Fruit fly (Drosophila melanogaster) whole organism, embryonic: ENCODE results near the gene CG7985.

Experiments
- Abd-B ChIP-seq: fragments of 200-800 bp; sonication (Bioruptor generic); optimal IDR thresholded peaks from 2 replicates; lab custom pipeline; 2018; ENCODE audit warnings: missing biosample characterization, mild to moderate bottlenecking, missing genetic modification characterization, moderate library complexity
- C15 ChIP-seq: fragments of 200-800 bp; sonication (Bioruptor generic); IDR thresholded peaks from 3 replicates; pipeline ENCODE4 v1.3.6; 2022; ENCODE audit warnings: missing biosample characterization, missing genetic modification characterization
- CG10543 ChIP-seq: fragments of 200-800 bp; sonication (Bioruptor generic); optimal IDR thresholded peaks from 3 replicates; lab custom pipeline; 2017; ENCODE audit warnings: missing biosample characterization, mild to moderate bottlenecking, missing genetic modification characterization, moderate library complexity
- CG11696 ChIP-seq: fragments of 200-800 bp; sonication (Bioruptor generic); IDR thresholded peaks from 2 replicates; pipeline ENCODE4 v1.3.6; 2022; ENCODE audit warnings: missing biosample characterization, missing genetic modification characterization
- CG15514 ChIP-seq: fragments of 200-800 bp; sonication (Bioruptor generic); optimal IDR thresholded peaks from 3 replicates; lab custom pipeline; 2017; ENCODE audit warnings: missing biosample characterization, missing genetic modification characterization, mild to moderate bottlenecking, moderate library complexity, missing genetic modification reagents
- CG1602 ChIP-seq: fragments of 200-800 bp; sonication (Bioruptor generic); optimal IDR thresholded peaks from 3 replicates; lab custom pipeline; 2016; ENCODE audit warnings: missing biosample characterization, missing genetic modification characterization
- CG16815 ChIP-seq: fragments of 200-800 bp; sonication (Bioruptor generic); optimal IDR thresholded peaks from 3 replicates; lab custom pipeline; 2017; ENCODE audit warnings: missing biosample characterization, mild to moderate bottlenecking, missing genetic modification characterization
- CG17568 ChIP-seq: fragments of 200-800 bp; sonication (Bioruptor generic); optimal IDR thresholded peaks from 2 replicates; lab custom pipeline; 2018; ENCODE audit warnings: missing biosample characterization, mild to moderate bottlenecking, missing genetic modification characterization, moderate library complexity
- CG2129 ChIP-seq: fragments of 200-800 bp; sonication (Bioruptor generic); IDR thresholded peaks from 2 replicates; pipeline ENCODE4 v1.3.6; 2022; ENCODE audit warnings: missing biosample characterization, missing genetic modification characterization; ENCODE audit not compliant: partially characterized antibody
- CG30020 ChIP-seq: fragments of 200-800 bp; optimal IDR thresholded peaks from 2 replicates; lab custom pipeline; 2019; ENCODE audit warnings: missing biosample characterization, mild to moderate bottlenecking, missing genetic modification characterization, moderate library complexity
- CG31365 ChIP-seq: fragments of 200-800 bp; sonication (Bioruptor generic); optimal IDR thresholded peaks from 2 replicates; lab custom pipeline; 2018; ENCODE audit warnings: missing biosample characterization, mild to moderate bottlenecking, missing genetic modification characterization
- CG3847 ChIP-seq: fragments of 200-800 bp; sonication (Bioruptor generic); IDR thresholded peaks from 2 replicates; pipeline ENCODE4 v1.3.6; 2022; ENCODE audit warnings: missing biosample characterization, missing genetic modification characterization
- CG43689 ChIP-seq: fragments of 200-800 bp; sonication (Bioruptor generic); IDR thresholded peaks from 2 replicates; pipeline ENCODE4 v1.3.6; 2022; ENCODE audit warnings: missing biosample characterization, missing genetic modification characterization
- CG6854 ChIP-seq: fragments of 200-800 bp; sonication (Bioruptor generic); optimal IDR thresholded peaks from 3 replicates; lab custom pipeline; 2017; ENCODE audit warnings: missing biosample characterization, mild to moderate bottlenecking, missing genetic modification characterization
- CG7745 ChIP-seq: fragments of 200-800 bp; sonication (Bioruptor generic); optimal IDR thresholded peaks from 2 replicates; lab custom pipeline; 2018; ENCODE audit warnings: missing biosample characterization, mild to moderate bottlenecking, missing genetic modification characterization, moderate library complexity
- CG8478 ChIP-seq: fragments of >200 bp; optimal IDR thresholded peaks from 2 replicates; lab custom pipeline; 2018
- CG8924 ChIP-seq: fragments of 200-800 bp; optimal IDR thresholded peaks from 3 replicates; lab custom pipeline; 2019; ENCODE audit warnings: missing biosample characterization, mild to moderate bottlenecking, missing genetic modification characterization, moderate library complexity
- CHES-1-like ChIP-seq: fragments of 200-800 bp; sonication (Bioruptor generic); optimal IDR thresholded peaks from 2 replicates; lab custom pipeline; 2016; ENCODE audit warnings: missing biosample characterization, missing genetic modification characterization
- CTCF ChIP-seq: fragments of 200-800 bp; sonication (Bioruptor generic); optimal IDR thresholded peaks from 2 replicates; lab custom pipeline; 2017; ENCODE audit warnings: missing biosample characterization, mild to moderate bottlenecking, missing genetic modification characterization, moderate library complexity
- Dad ChIP-seq: fragments of 200-800 bp; sonication (Bioruptor generic); optimal IDR thresholded peaks from 3 replicates; lab custom pipeline; 2016; ENCODE audit warnings: missing biosample characterization, missing genetic modification characterization
- Deaf1 ChIP-seq: fragments of 200-800 bp; optimal IDR thresholded peaks from 3 replicates; lab custom pipeline; 2019; ENCODE audit warnings: missing biosample characterization, mild to moderate bottlenecking, missing genetic modification characterization, moderate library complexity
- ERR ChIP-seq: fragments of 200-800 bp; sonication (Bioruptor generic); optimal IDR thresholded peaks from 2 replicates; lab custom pipeline; 2016; ENCODE audit warnings: missing biosample characterization, missing genetic modification characterization
- Elba2 ChIP-seq: fragments of 200-800 bp; sonication (Bioruptor generic); optimal IDR thresholded peaks from 3 replicates; lab custom pipeline; 2016; ENCODE audit warnings: missing biosample characterization, missing genetic modification characterization
- Gsc ChIP-seq: fragments of 200-800 bp; sonication (Bioruptor generic); IDR thresholded peaks from 2 replicates; pipeline ENCODE4 v1.3.6; 2022; ENCODE audit warnings: missing biosample characterization, missing genetic modification characterization
- Jarid2 ChIP-seq: fragments of 200-800 bp; sonication (Bioruptor generic); optimal IDR thresholded peaks from 3 replicates; lab custom pipeline; 2017; ENCODE audit warnings: mild to moderate bottlenecking, missing biosample characterization, missing genetic modification reagents, missing genetic modification characterization
- Ravus ChIP-seq: fragments of 200-800 bp; sonication (Bioruptor generic); IDR thresholded peaks from 2 replicates; pipeline ENCODE4 v1.3.6; 2022; ENCODE audit warnings: missing biosample characterization, missing genetic modification characterization
- Xrp1 ChIP-seq: fragments of 200-800 bp; sonication (Bioruptor generic); IDR thresholded peaks from 2 replicates; pipeline ENCODE4 v1.3.6; 2022; ENCODE audit warnings: missing biosample characterization, missing genetic modification characterization
- az2 ChIP-seq: fragments of 200-800 bp; sonication (Bioruptor generic); optimal IDR thresholded peaks from 3 replicates; lab custom pipeline; 2016; ENCODE audit warnings: missing biosample characterization, missing genetic modification characterization
- br ChIP-seq: fragments of >200 bp; optimal IDR thresholded peaks from 2 replicates; lab custom pipeline; 2017
- da ChIP-seq: fragments of 200-800 bp; sonication (Bioruptor generic); optimal IDR thresholded peaks from 2 replicates; lab custom pipeline; 2016; ENCODE audit warnings: missing biosample characterization, missing genetic modification characterization
- dan ChIP-seq: fragments of 200-800 bp; sonication (Bioruptor generic); IDR thresholded peaks from 2 replicates; pipeline ENCODE4 v1.3.6; 2022; ENCODE audit warnings: missing biosample characterization, missing genetic modification characterization
- dati ChIP-seq: fragments of 200-800 bp; sonication (Bioruptor generic); IDR thresholded peaks from 2 replicates; pipeline ENCODE4 v1.3.6; 2022; ENCODE audit warnings: missing biosample characterization, missing genetic modification characterization
- dmrt99B ChIP-seq: fragments of 200-800 bp; sonication (Bioruptor generic); optimal IDR thresholded peaks from 2 replicates; lab custom pipeline; 2018; ENCODE audit warnings: missing biosample characterization, mild to moderate bottlenecking, missing genetic modification characterization, moderate library complexity
- exex ChIP-seq: fragments of 200-800 bp; sonication (Bioruptor generic); optimal IDR thresholded peaks from 4 replicates; lab custom pipeline; 2018; ENCODE audit warnings: missing biosample characterization, mild to moderate bottlenecking, missing genetic modification characterization, moderate library complexity
- gce ChIP-seq: fragments of 200-800 bp; sonication (Bioruptor generic); IDR thresholded peaks from 3 replicates; pipeline ENCODE4 v1.3.6; 2022; ENCODE audit warnings: missing biosample characterization, missing genetic modification characterization
- gcm2 ChIP-seq: fragments of 200-800 bp; sonication (Bioruptor generic); optimal IDR thresholded peaks from 2 replicates; lab custom pipeline; 2016; ENCODE audit warnings: missing biosample characterization, missing genetic modification characterization
- gem ChIP-seq: fragments of 200-800 bp; sonication (Bioruptor generic); optimal IDR thresholded peaks from 2 replicates; lab custom pipeline; 2019; ENCODE audit warnings: missing biosample characterization, mild to moderate bottlenecking, missing genetic modification characterization, moderate library complexity
- grau ChIP-seq: fragments of 200-800 bp; optimal IDR thresholded peaks from 3 replicates; lab custom pipeline; 2019; ENCODE audit warnings: missing biosample characterization, mild to moderate bottlenecking, missing genetic modification characterization, moderate library complexity
- hbn ChIP-seq: fragments of 200-800 bp; sonication (Bioruptor generic); IDR thresholded peaks from 2 replicates; pipeline ENCODE4 v1.3.6; 2022; ENCODE audit warnings: missing biosample characterization, missing genetic modification characterization; ENCODE audit not compliant: partially characterized antibody
- hkb ChIP-seq, 2 experiments: fragments of 200-800 bp in 1 of 2; fragments of >200 bp in 1 of 2; sonication (Bioruptor generic) in 1 of 2; IDR thresholded peaks in 1 of 2; optimal IDR thresholded peaks in 1 of 2; 2 replicates each; pipeline versions ENCODE4 v1.3.6 to Lab custom; 2017 to 2022; ENCODE audit warnings: missing biosample characterization in 1 of 2, missing genetic modification characterization in 1 of 2
- inv ChIP-seq: fragments of 200-800 bp; sonication (Bioruptor generic); IDR thresholded peaks from 2 replicates; pipeline ENCODE4 v1.3.6; 2022; ENCODE audit warnings: missing biosample characterization, missing genetic modification characterization; ENCODE audit not compliant: partially characterized antibody
- klu ChIP-seq: fragments of 200-800 bp; sonication (Bioruptor generic); IDR thresholded peaks from 2 replicates; pipeline ENCODE4 v1.3.6; 2022; ENCODE audit warnings: missing biosample characterization, missing genetic modification characterization
- nerfin-2 ChIP-seq: fragments of 200-800 bp; sonication (Bioruptor generic); IDR thresholded peaks from 2 replicates; pipeline ENCODE4 v1.3.6; 2022; ENCODE audit warnings: missing biosample characterization, missing genetic modification characterization; ENCODE audit not compliant: partially characterized antibody
- otp ChIP-seq: fragments of 200-800 bp; sonication (Bioruptor generic); IDR thresholded peaks from 3 replicates; pipeline ENCODE4, ENCODE4 v1.3.6; 2022; ENCODE audit warnings: missing biosample characterization, missing genetic modification characterization
- peb ChIP-seq: fragments of 200-800 bp; sonication (Bioruptor generic); IDR thresholded peaks from 2 replicates; pipeline ENCODE4 v1.3.6; 2022; ENCODE audit warnings: missing biosample characterization, missing genetic modification characterization
- sens ChIP-seq: fragments of 200-800 bp; sonication (Bioruptor generic); peaks from one replicate; lab custom pipeline; 2016; ENCODE audit warnings: missing biosample characterization, missing genetic modification characterization
- sens-2 ChIP-seq: fragments of 200-800 bp; sonication (Bioruptor generic); IDR thresholded peaks from 2 replicates; pipeline ENCODE4 v1.3.6; 2022; ENCODE audit warnings: missing biosample characterization, missing genetic modification characterization
- slou ChIP-seq: fragments of 200-800 bp; sonication (Bioruptor generic); optimal IDR thresholded peaks from 3 replicates; lab custom pipeline; 2016; ENCODE audit warnings: missing biosample characterization, missing genetic modification characterization
- tap ChIP-seq: fragments of 200-800 bp; optimal IDR thresholded peaks from 3 replicates; lab custom pipeline; 2019; ENCODE audit warnings: missing biosample characterization, mild to moderate bottlenecking, missing genetic modification characterization, moderate library complexity
- wor ChIP-seq: fragments of 200-800 bp; sonication (Bioruptor generic); IDR thresholded peaks from 2 replicates; pipeline ENCODE4 v1.3.6; 2022; ENCODE audit warnings: missing biosample characterization, missing genetic modification characterization
- z ChIP-seq: fragments of 200-800 bp; sonication (Bioruptor generic); IDR thresholded peaks from 3 replicates; pipeline ENCODE4 v1.3.6; 2022; ENCODE audit warnings: missing biosample characterization, missing genetic modification characterization

CG7985 gene

dm6 chr3R:18164052-18164722 is 35.5 kb upstream of the CG7985 start, which contains the start of the genes CG7218 and Cbp20 (continued):
- TF ChIP-seq Dad (GFP tag; lab: Kevin White, UChicago), result peak; percentile 16
- TF ChIP-seq Gsc (GFP tag; lab: Robert Waterston, UW), result no peak
- no peak for TF ChIP-seq CG31365
- TF ChIP-seq az2 (GFP tag; lab: Kevin White, UChicago), result peak; percentile 83
- no peak for TF ChIP-seq hkb (optimal IDR thresholded peaks at IDR 0.05; lab: Kevin White, UChicago)
- TF ChIP-seq hkb (GFP tag; IDR thresholded peaks at IDR 0.05; lab: Robert Waterston, UW), result peak; percentile 59
- TF ChIP-seq Ravus (GFP tag; lab: Robert Waterston, UW), result no peak
- TF ChIP-seq gcm2, result no peak
- TF ChIP-seq CG10543 (GFP tag; lab: Kevin White, UChicago), result peak; percentile 52
- TF ChIP-seq tap (tag; lab: Kevin White, UChicago), result peak; percentile 49
- no peak; the same call in 1 of the 2 replicates for TF ChIP-seq CG11696 (GFP tag; lab: Robert Waterston, UW)
- peak; percentile 64 for TF ChIP-seq CG8924 (tag; lab: Kevin White, UChicago)
- TF ChIP-seq slou, result peak; percentile 44
- TF ChIP-seq sens (GFP tag; lab: Kevin White, UChicago), result peak; percentile 90
- TF ChIP-seq ERR (GFP tag; lab: Kevin White, UChicago), result no peak
- peak; percentile 87 for TF ChIP-seq CG1602 (GFP tag; lab: Kevin White, UChicago)
- peak; percentile 31 for TF ChIP-seq CG17568 (GFP tag; lab: Kevin White, UChicago)
- TF ChIP-seq CG30020 (tag; lab: Kevin White, UChicago), result peak; percentile 67
- TF ChIP-seq klu (GFP tag; lab: Robert Waterston, UW), result 0 out of 2 replicates have a peak, but pooled peaks have one; percentile 25
- no peak for TF ChIP-seq CG43689 (GFP tag; lab: Robert Waterston, UW)
- TF ChIP-seq gce (GFP tag; lab: Robert Waterston, UW), result no peak; the same call in 2 of the 3 replicates
- TF ChIP-seq Xrp1 (GFP tag; lab: Robert Waterston, UW), result peak; percentile 76
- TF ChIP-seq hbn, result peak; percentile 76
- TF ChIP-seq CG16815 (GFP tag; lab: Kevin White, UChicago), result peak; percentile 10
- no peak for TF ChIP-seq br
- no peak for TF ChIP-seq z (GFP tag; lab: Robert Waterston, UW)
- peak; percentile 2 for TF ChIP-seq da
- peak; percentile 25 for TF ChIP-seq Elba2 (GFP tag; lab: Kevin White, UChicago)
- TF ChIP-seq peb (GFP tag; lab: Robert Waterston, UW), result peak; percentile 25; the same call in 1 of the 2 replicates
- no peak for TF ChIP-seq CTCF (GFP tag; lab: Kevin White, UChicago)
- TF ChIP-seq nerfin-2, result peak; percentile 55
- peak; percentile 82 for TF ChIP-seq CG3847 (GFP tag; lab: Robert Waterston, UW)
- TF ChIP-seq wor, result no peak
- TF ChIP-seq CHES-1-like (GFP tag; lab: Kevin White, UChicago), result peak; percentile 72
- peak; percentile 78 for TF ChIP-seq gem (tag; lab: Kevin White, UChicago)
- no peak for TF ChIP-seq CG8478 (lab: Kevin White, UChicago)
- TF ChIP-seq dmrt99B, result peak; percentile 52
- peak; percentile 78 for TF ChIP-seq CG2129 (GFP tag; lab: Robert Waterston, UW)
- peak; percentile 71 for TF ChIP-seq grau
- TF ChIP-seq C15 (GFP tag; lab: Robert Waterston, UW), result 0 out of 3 replicates have a peak, but pooled peaks have one; percentile 5
- TF ChIP-seq inv (GFP tag; lab: Robert Waterston, UW), result peak; percentile 80
- peak; percentile 47 for TF ChIP-seq Deaf1 (tag; lab: Kevin White, UChicago)
- no peak for TF ChIP-seq dan (GFP tag; lab: Robert Waterston, UW)
- TF ChIP-seq CG15514, result peak; percentile 81
- peak; percentile 79 for TF ChIP-seq Abd-B (GFP tag; lab: Kevin White, UChicago)
- TF ChIP-seq CG6854 (GFP tag; lab: Kevin White, UChicago), result no peak
- peak; percentile 31 for TF ChIP-seq Jarid2
- TF ChIP-seq CG7745, result no peak
- TF ChIP-seq sens-2 (GFP tag; lab: Robert Waterston, UW), result peak; percentile 48; the same call in 1 of the 2 replicates
- 0 out of 2 replicates have a peak, but pooled peaks have one; percentile 26 for TF ChIP-seq dati
- TF ChIP-seq otp (GFP tag; lab: Robert Waterston, UW), result peak; percentile 12; the same call in 1 of the 3 replicates
- TF ChIP-seq exex (tag; lab: Kevin White, UChicago), result no peak
